Worm (Caenorhabditis elegans): ENCODE results near the gene des-2.
"Not testable (repeated sequence)": the region's sequence is repeated elsewhere in the genome, so short reads cannot be mapped to it uniquely, and the experiment has no call there.

ce11 chrV:11396134-11396533 lies 25.4 kb downstream of the des-2 start, which contains the start of gene nas-18:
- not testable (repeated sequence) for TF ChIP-seq dao-5, him-1, W03F9.2 (tag; optimal IDR thresholded peaks at IDR 0.05)
